Fruit fly (Drosophila melanogaster) Kc167 (cell line): Measurements from ENCODE around the gene CG16756.

ENCODE experiments used
- Myc ChIP-seq: fragments of >200 bp; optimal IDR thresholded peaks from 2 replicates; lab custom pipeline; 2017; ENCODE audit warnings: missing external identifiers
- Sin3A ChIP-seq: fragments of >200 bp; optimal IDR thresholded peaks from 2 replicates; lab custom pipeline; 2018; ENCODE audit warnings: missing external identifiers
- h ChIP-seq: fragments of >200 bp; optimal IDR thresholded peaks from 3 replicates; lab custom pipeline; 2018; ENCODE audit warnings: missing external identifiers
- insv ChIP-seq: fragments of >200 bp; optimal IDR thresholded peaks from 3 replicates; lab custom pipeline; 2018; ENCODE audit warnings: missing external identifiers
- psq ChIP-seq: fragments of >200 bp; optimal IDR thresholded peaks from 2 replicates; lab custom pipeline; 2017; ENCODE audit warnings: missing external identifiers
- ttk ChIP-seq: sonication (Bioruptor generic); optimal IDR thresholded peaks from 2 replicates; lab custom pipeline; 2017; ENCODE audit warnings: missing external identifiers

dm6 chrX:5432635-5433482 is 5.5 kb downstream of the CG16756 start:
- TF ChIP-seq psq (lab: Kevin White, UChicago) (no peak), Sin3A (lab: Kevin White, UChicago) (no peak), insv (lab: Kevin White, UChicago) (no peak), Myc (lab: Kevin White, UChicago) (no peak), h (lab: Kevin White, UChicago) (no peak), ttk (lab: Kevin White, UChicago) (no peak)
